Worm (Caenorhabditis elegans): ENCODE data around the gene cyp-44A1.

- TF ChIP-seq nhr-76 (tag; optimal IDR thresholded peaks at IDR 0.05), result no peak
- TF ChIP-seq dpl-1 (GFP tag; optimal IDR thresholded peaks at IDR 0.05), result no peak
- TF ChIP-seq lir-3 (tag; optimal IDR thresholded peaks at IDR 0.05), result no peak
- TF ChIP-seq lin-29 (GFP tag; IDR thresholded peaks at IDR 0.05), result no peak
- TF ChIP-seq dmd-9 (GFP tag; IDR thresholded peaks at IDR 0.05), result no peak
- TF ChIP-seq mdl-1 (tag; optimal IDR thresholded peaks at IDR 0.05), result no peak
Observed at ce11 chrII:5533642-5534041, 29.8 kb downstream of the cyp-44A1 start, which contains the start of gene hlh-26.

Data from whole organism, L4 larva.